Worm (Caenorhabditis elegans) whole organism, midembryonic: ENCODE measurements around the gene bcf-1.

Source experiments
- T22C8.4 ChIP-seq: fragments of 200-800 bp; sonication (Bioruptor generic); IDR thresholded peaks from 2 replicates; pipeline ENCODE4 v1.3.6; 2022; ENCODE audit warnings: missing genetic modification characterization, missing compliant biosample characterization
- cog-1 ChIP-seq: sonication (generic microtip); optimal IDR thresholded peaks from 2 replicates; lab custom pipeline; 2016; ENCODE audit warnings: missing genetic modification characterization, missing compliant biosample characterization
- flt-1 ChIP-seq: fragments of 200-800 bp; sonication (Bioruptor generic); IDR thresholded peaks from 2 replicates; pipeline ENCODE4 v1.3.6; 2022; ENCODE audit warnings: missing genetic modification characterization, missing compliant biosample characterization
- klf-2 ChIP-seq: fragments of 200-800 bp; sonication (Bioruptor generic); conservative IDR thresholded peaks from 2 replicates; pipeline ENCODE4 v1.3.6; 2022; ENCODE audit warnings: missing genetic modification reagents, missing genetic modification characterization, missing compliant biosample characterization
- med-1 ChIP-seq: sonication (generic microtip); optimal IDR thresholded peaks from 2 replicates; lab custom pipeline; 2017; ENCODE audit warnings: missing genetic modification characterization, mild to moderate bottlenecking, missing compliant biosample characterization, antibody characterized with exemption, missing genetic modification reagents; ENCODE audit not compliant: insufficient read depth
- tab-1 ChIP-seq: fragments of 200-800 bp; sonication (Bioruptor generic); IDR thresholded peaks from 2 replicates; pipeline ENCODE4 v1.3.6; 2022; ENCODE audit warnings: missing genetic modification characterization, missing compliant biosample characterization
- ztf-29 ChIP-seq: fragments of 200-800 bp; sonication (Bioruptor generic); IDR thresholded peaks from 2 replicates; pipeline ENCODE4 v1.3.6; 2022; ENCODE audit warnings: missing genetic modification reagents, missing genetic modification characterization, missing compliant biosample characterization

- TF ChIP-seq ztf-29 (GFP tag; lab: Robert Waterston, UW): no peak
- no peak for TF ChIP-seq T22C8.4 (GFP tag; lab: Robert Waterston, UW)
- TF ChIP-seq flt-1 (GFP tag; lab: Robert Waterston, UW): no peak
- no peak for TF ChIP-seq tab-1 (GFP tag; lab: Robert Waterston, UW)
- no peak for TF ChIP-seq med-1 (GFP tag; lab: Kevin White, UChicago)
- no peak for TF ChIP-seq cog-1 (tag; lab: Kevin White, UChicago)
- no peak for TF ChIP-seq klf-2 (GFP tag; lab: Robert Waterston, UW)
Measured at ce11 chrV:6413057-6413456, 4.5 kb upstream of the bcf-1 start.
